Fruit fly (Drosophila melanogaster) whole organism: Measurements from ENCODE around the gene ssp7.

Experiments
- Dll ChIP-seq: fragments of >200 bp; optimal IDR thresholded peaks from 2 replicates; lab custom pipeline; 2017
- pan ChIP-seq: fragments of >200 bp; optimal IDR thresholded peaks from 2 replicates; lab custom pipeline; 2017
- psq ChIP-seq: fragments of >200 bp; optimal IDR thresholded peaks from 2 replicates; lab custom pipeline; 2017
- usp ChIP-seq: fragments of >200 bp; optimal IDR thresholded peaks from 2 replicates; lab custom pipeline; 2017; ENCODE audit warnings: missing biosample characterization, missing genetic modification characterization, mixed read lengths

dm6 chrX:11153413-11153812 is 13.3 kb upstream of the ssp7 start:
- TF ChIP-seq psq (lab: Kevin White, UChicago) (no peak), usp (no peak), pan (lab: Kevin White, UChicago) (no peak), Dll (no peak)
